Worm (Caenorhabditis elegans) whole organism, early embryonic: ENCODE data around the gene wee-1.1.

Experiments used
- B0310.2 ChIP-seq: sonication (generic microtip); optimal IDR thresholded peaks from 2 replicates; lab custom pipeline; 2016; ENCODE audit warnings: mild to moderate bottlenecking, missing genetic modification characterization, missing compliant biosample characterization
- F13C5.2 ChIP-seq: sonication (generic microtip); optimal IDR thresholded peaks from 2 replicates; lab custom pipeline; 2017; ENCODE audit warnings: mild to moderate bottlenecking, missing genetic modification characterization, inconsistent platforms, missing compliant biosample characterization
- aly-1 ChIP-seq: sonication (generic microtip); optimal IDR thresholded peaks from 2 replicates; lab custom pipeline; 2016; ENCODE audit warnings: missing genetic modification characterization, missing compliant biosample characterization
- ama-1 ChIP-seq: fragments of 150-350 bp; optimal IDR thresholded peaks from 2 replicates; lab custom pipeline; 2014
- ceh-13 ChIP-seq: fragments of 200-800 bp; sonication (Bioruptor generic); optimal IDR thresholded peaks from 2 replicates; lab custom pipeline; 2018; ENCODE audit warnings: mild to moderate bottlenecking, missing genetic modification characterization, missing compliant biosample characterization
- ceh-36 ChIP-seq: sonication (generic microtip); optimal IDR thresholded peaks from 2 replicates; lab custom pipeline; 2016; ENCODE audit warnings: missing genetic modification characterization, inconsistent platforms, missing compliant biosample characterization
- ets-7 ChIP-seq: sonication (generic microtip); optimal IDR thresholded peaks from 2 replicates; lab custom pipeline; 2016; ENCODE audit warnings: missing genotype, missing genetic modification characterization, missing compliant biosample characterization
- flt-1 ChIP-seq: fragments of 200-800 bp; sonication (Bioruptor generic); IDR thresholded peaks from 2 replicates; pipeline ENCODE4 v1.3.6; 2022; ENCODE audit warnings: missing genetic modification characterization, missing compliant biosample characterization
- hmbx-1 ChIP-seq: sonication (generic microtip); optimal IDR thresholded peaks from 2 replicates; lab custom pipeline; 2016; ENCODE audit warnings: mild to moderate bottlenecking, missing genetic modification characterization, missing compliant biosample characterization
- hmg-4 ChIP-seq: fragments of 200-800 bp; sonication (Bioruptor generic); optimal IDR thresholded peaks from 2 replicates; lab custom pipeline; 2018; ENCODE audit warnings: mild to moderate bottlenecking, missing genetic modification characterization, missing compliant biosample characterization
- hnd-1 ChIP-seq: sonication (generic microtip); optimal IDR thresholded peaks from 2 replicates; lab custom pipeline; 2016; ENCODE audit warnings: missing genetic modification characterization, missing compliant biosample characterization
- pes-1 ChIP-seq: fragments of 200-800 bp; sonication (Bioruptor generic); IDR thresholded peaks from 2 replicates; pipeline ENCODE4 v1.3.6; 2022; ENCODE audit warnings: missing genetic modification reagents, missing genetic modification characterization, missing compliant biosample characterization
- scrt-1 ChIP-seq: fragments of 200-800 bp; sonication (Bioruptor generic); IDR thresholded peaks from 2 replicates; pipeline ENCODE4 v1.3.6; 2022; ENCODE audit warnings: missing genetic modification characterization, missing compliant biosample characterization
- sea-1 ChIP-seq: fragments of 200-800 bp; sonication (Bioruptor generic); conservative IDR thresholded peaks from 2 replicates; pipeline ENCODE4 v1.3.6; 2022; ENCODE audit warnings: missing genetic modification characterization, missing compliant biosample characterization
- tbx-11 ChIP-seq: fragments of 200-800 bp; sonication (Bioruptor generic); IDR thresholded peaks from 2 replicates; pipeline ENCODE4 v1.3.6; 2022; ENCODE audit warnings: missing genetic modification characterization, missing compliant biosample characterization
- tbx-37 ChIP-seq: fragments of 200-800 bp; sonication (Bioruptor generic); conservative IDR thresholded peaks from 2 replicates; pipeline ENCODE4 v1.3.6; 2022; ENCODE audit warnings: missing genetic modification reagents, missing genetic modification characterization, missing compliant biosample characterization
- tra-4 ChIP-seq: sonication (generic microtip); optimal IDR thresholded peaks from 2 replicates; lab custom pipeline; 2017; ENCODE audit warnings: missing genetic modification characterization, missing compliant biosample characterization

The wee-1.1 gene

DNA sequence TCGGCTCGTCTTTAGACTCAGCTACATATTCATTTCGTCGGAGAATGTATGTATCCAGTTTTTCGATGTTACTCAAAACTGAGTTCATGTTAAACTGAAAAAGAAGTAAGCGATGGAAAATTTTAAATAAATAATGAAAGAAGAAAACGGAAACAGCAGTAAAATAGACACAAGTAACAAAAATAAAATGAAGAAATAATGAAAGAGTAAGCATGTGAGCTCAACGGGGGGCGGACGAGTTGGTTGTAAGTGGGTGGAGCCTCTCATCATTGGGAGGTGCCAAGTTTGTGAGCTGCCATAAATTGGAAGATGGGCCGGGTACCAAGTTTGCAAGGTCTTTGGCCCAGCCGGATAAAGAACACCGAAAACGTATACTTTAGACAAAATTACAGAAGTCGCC is at the start of gene wee-1.1:
TSS of gene wee-1.1 (minus strand) at position 101 of the 400 bp plus-strand sequence.
- no peak for TF ChIP-seq scrt-1 (GFP tag; lab: Robert Waterston, UW)

- TF ChIP-seq sea-1 (GFP tag; lab: Robert Waterston, UW) (no peak), ama-1 (lab: Kevin White, UChicago) (no peak), B0310.2 (tag; lab: Kevin White, UChicago) (no peak), tbx-37 (GFP tag; lab: Robert Waterston, UW) (no peak), tbx-11 (no peak), ceh-36 (tag; lab: Kevin White, UChicago) (no peak), ets-7 (tag; lab: Kevin White, UChicago) (no peak), hmbx-1 (tag; lab: Kevin White, UChicago) (no peak), hmg-4 (GFP tag; lab: Kevin White, UChicago) (no peak), scrt-1 (GFP tag; lab: Robert Waterston, UW) (no peak), aly-1 (tag; lab: Kevin White, UChicago) (no peak), tra-4 (tag; lab: Kevin White, UChicago) (no peak), hnd-1 (tag; lab: Kevin White, UChicago) (no peak), ceh-13 (GFP tag; lab: Kevin White, UChicago) (no peak), pes-1 (GFP tag; lab: Robert Waterston, UW) (no peak), F13C5.2 (no peak), flt-1 (GFP tag; lab: Robert Waterston, UW) (no peak)
These were observed 42.6 kb upstream of the wee-1.1 start for ce11 chrII:9625930-9626329.

DNA sequence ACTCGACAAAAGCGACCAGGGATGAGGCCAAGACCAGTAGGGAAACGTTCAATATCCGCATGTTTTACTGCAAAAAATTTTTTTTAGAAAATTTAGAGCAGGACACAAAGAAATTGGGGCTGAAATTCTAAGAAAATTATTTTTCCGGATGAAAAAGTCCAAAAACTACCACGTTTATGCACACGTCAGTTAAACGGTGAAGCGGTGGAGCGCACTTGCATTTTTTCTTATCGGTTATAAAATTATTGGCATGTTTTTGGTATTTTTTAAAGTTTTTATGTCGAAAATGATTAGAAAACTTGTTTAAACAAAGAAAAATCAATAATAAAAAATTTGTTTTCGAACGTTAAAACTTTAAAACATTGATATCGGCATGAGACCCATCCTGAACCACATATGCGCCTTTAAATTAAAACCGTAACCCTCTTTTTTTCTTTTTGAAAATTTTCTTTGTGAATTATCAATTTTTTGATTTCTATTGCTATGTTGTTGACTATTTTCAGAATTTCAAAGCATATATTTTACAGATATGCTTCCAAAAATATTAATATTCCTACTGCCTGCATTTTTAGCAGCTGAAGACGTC is 40.8 kb upstream of the wee-1.1 start, which contains the start of the genes dnj-20 and ZK1307.8:
TSS of gene dnj-20 (minus strand) at position 67 of the 586 bp plus-strand sequence.
TSS of gene ZK1307.8 (plus strand) at position 504 of the 586 bp plus-strand sequence.
- TF ChIP-seq ceh-36 (tag; lab: Kevin White, UChicago): no peak
- no peak for TF ChIP-seq ceh-13 (GFP tag; lab: Kevin White, UChicago)
- TF ChIP-seq ets-7 (tag; lab: Kevin White, UChicago): no peak
- TF ChIP-seq sea-1 (GFP tag; lab: Robert Waterston, UW): no peak
- TF ChIP-seq tra-4 (tag; lab: Kevin White, UChicago): no peak
- no peak for TF ChIP-seq ama-1 (lab: Kevin White, UChicago)
- TF ChIP-seq pes-1 (GFP tag; lab: Robert Waterston, UW): no peak
- no peak for TF ChIP-seq hmg-4 (GFP tag; lab: Kevin White, UChicago)

- no peak for TF ChIP-seq F13C5.2
- no peak for TF ChIP-seq ama-1 (lab: Kevin White, UChicago)
- no peak for TF ChIP-seq ets-7 (tag; lab: Kevin White, UChicago)
- no peak for TF ChIP-seq B0310.2 (tag; lab: Kevin White, UChicago)
- no peak for TF ChIP-seq pes-1 (GFP tag; lab: Robert Waterston, UW)
- no peak for TF ChIP-seq hmg-4 (GFP tag; lab: Kevin White, UChicago)
- no peak for TF ChIP-seq tra-4 (tag; lab: Kevin White, UChicago)
- TF ChIP-seq ceh-13 (GFP tag; lab: Kevin White, UChicago): no peak
- no peak for TF ChIP-seq ceh-36 (tag; lab: Kevin White, UChicago)
- no peak for TF ChIP-seq hmbx-1 (tag; lab: Kevin White, UChicago)
- no peak for TF ChIP-seq tbx-11
These were observed 38.6 kb upstream of the wee-1.1 start for ce11 chrII:9621913-9622348.

DNA sequence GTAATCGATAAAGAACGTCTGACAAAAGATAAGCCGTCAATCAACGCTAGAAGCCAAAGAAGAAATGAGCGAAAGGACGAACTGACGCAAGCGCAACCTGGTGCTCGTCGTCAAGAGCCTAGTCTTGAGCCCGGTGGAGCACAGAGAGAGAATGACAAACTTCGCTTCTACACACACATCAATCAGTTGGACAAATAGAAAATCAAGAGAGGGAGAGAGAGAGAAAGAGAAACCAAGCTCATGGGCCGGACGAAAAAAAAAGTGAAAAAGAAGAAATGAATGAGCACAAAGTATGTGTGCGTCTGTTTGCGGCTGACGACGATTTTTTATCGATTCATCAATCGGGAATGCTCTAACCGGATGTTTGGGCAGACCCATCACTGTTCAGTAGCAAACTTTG is 37.8 kb upstream of the wee-1.1 start:
- no peak for TF ChIP-seq aly-1 (tag; lab: Kevin White, UChicago)
- TF ChIP-seq tra-4 (tag; lab: Kevin White, UChicago): no peak
- no peak for TF ChIP-seq ets-7 (tag; lab: Kevin White, UChicago)
- no peak for TF ChIP-seq hnd-1 (tag; lab: Kevin White, UChicago)
- no peak for TF ChIP-seq tbx-37 (GFP tag; lab: Robert Waterston, UW)

DNA sequence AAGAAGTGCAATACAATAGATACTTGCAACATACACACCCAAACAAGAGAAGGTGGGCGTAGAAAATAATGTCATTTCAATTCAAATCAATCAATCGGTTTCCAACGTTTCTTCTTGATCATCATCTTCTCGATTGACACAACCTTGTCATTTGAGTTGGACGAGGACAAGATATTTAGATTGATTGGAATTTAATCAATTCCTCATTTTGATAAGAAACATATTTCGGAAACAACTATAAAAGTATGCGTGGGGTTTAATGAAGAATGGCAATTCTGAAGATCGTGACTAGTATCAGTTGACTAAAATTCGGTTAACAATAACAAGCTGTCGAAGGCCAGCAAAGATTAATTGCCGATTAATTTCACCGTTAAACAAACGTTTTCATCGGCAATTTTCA is 37.3 kb upstream of the wee-1.1 start:
- TF ChIP-seq pes-1 (GFP tag; lab: Robert Waterston, UW): no peak
- no peak for TF ChIP-seq tbx-11
- TF ChIP-seq hmbx-1 (tag; lab: Kevin White, UChicago): no peak
- no peak for TF ChIP-seq scrt-1 (GFP tag; lab: Robert Waterston, UW)
- TF ChIP-seq aly-1 (tag; lab: Kevin White, UChicago): no peak
- TF ChIP-seq F13C5.2: no peak
- no peak for TF ChIP-seq ceh-36 (tag; lab: Kevin White, UChicago)
- TF ChIP-seq ets-7 (tag; lab: Kevin White, UChicago): no peak
- no peak for TF ChIP-seq tbx-37 (GFP tag; lab: Robert Waterston, UW)
- no peak for TF ChIP-seq hmg-4 (GFP tag; lab: Kevin White, UChicago)
- TF ChIP-seq ceh-13 (GFP tag; lab: Kevin White, UChicago): no peak
- TF ChIP-seq B0310.2 (tag; lab: Kevin White, UChicago): no peak
- TF ChIP-seq tra-4 (tag; lab: Kevin White, UChicago): no peak
- no peak for TF ChIP-seq hnd-1 (tag; lab: Kevin White, UChicago)
- TF ChIP-seq sea-1 (GFP tag; lab: Robert Waterston, UW): no peak
- no peak for TF ChIP-seq ama-1 (lab: Kevin White, UChicago)

ce11 chrII:9619995-9620535 is 36.7 kb upstream of the wee-1.1 start:
- TF ChIP-seq hmbx-1 (tag; lab: Kevin White, UChicago) (no peak), hmg-4 (GFP tag; lab: Kevin White, UChicago) (peak; percentile 11)
